Fruit fly (Drosophila melanogaster) whole organism, embryonic: Measurements from ENCODE around the gene CG42299.

Source experiments
- BEAF-32 ChIP-seq: fragments of 200-800 bp; sonication (Bioruptor generic); optimal IDR thresholded peaks from 3 replicates; lab custom pipeline; 2017; ENCODE audit warnings: missing biosample characterization, missing genetic modification characterization, mild to moderate bottlenecking, moderate library complexity, missing genetic modification reagents
- C15 ChIP-seq: fragments of 200-800 bp; sonication (Bioruptor generic); IDR thresholded peaks from 3 replicates; pipeline ENCODE4 v1.3.6; 2022; ENCODE audit warnings: missing biosample characterization, missing genetic modification characterization
- CG12659 ChIP-seq: fragments of 200-800 bp; sonication (Bioruptor generic); optimal IDR thresholded peaks from 3 replicates; lab custom pipeline; 2017; ENCODE audit warnings: mild to moderate bottlenecking, missing biosample characterization, missing genetic modification reagents, missing genetic modification characterization
- CG12769 ChIP-seq: fragments of 200-800 bp; sonication (Bioruptor generic); optimal IDR thresholded peaks from 2 replicates; lab custom pipeline; 2019; ENCODE audit warnings: missing biosample characterization, mild to moderate bottlenecking, missing genetic modification characterization, moderate library complexity
- CG12942 ChIP-seq: fragments of 200-800 bp; sonication (Bioruptor generic); optimal IDR thresholded peaks from 3 replicates; lab custom pipeline; 2016; ENCODE audit warnings: missing biosample characterization, missing genetic modification characterization
- CG13775 ChIP-seq: fragments of 200-800 bp; sonication (Bioruptor generic); optimal IDR thresholded peaks from 3 replicates; lab custom pipeline; 2017; ENCODE audit warnings: missing biosample characterization, mild to moderate bottlenecking, missing genetic modification characterization
- CG1529 ChIP-seq: fragments of 200-800 bp; sonication (Bioruptor generic); optimal IDR thresholded peaks from 3 replicates; lab custom pipeline; 2018; ENCODE audit warnings: missing biosample characterization, missing genetic modification characterization
- CG15601 ChIP-seq: fragments of 200-800 bp; sonication (Bioruptor generic); optimal IDR thresholded peaks from 3 replicates; lab custom pipeline; 2019; ENCODE audit warnings: missing biosample characterization, mild to moderate bottlenecking, missing genetic modification characterization, moderate library complexity
- CG16815 ChIP-seq: fragments of 200-800 bp; sonication (Bioruptor generic); optimal IDR thresholded peaks from 3 replicates; lab custom pipeline; 2017; ENCODE audit warnings: missing biosample characterization, mild to moderate bottlenecking, missing genetic modification characterization
- CG17361 ChIP-seq: fragments of 200-800 bp; sonication (Bioruptor generic); IDR thresholded peaks from 3 replicates; pipeline ENCODE4 v1.3.6; 2022; ENCODE audit warnings: missing biosample characterization, missing genetic modification characterization
- CG17568 ChIP-seq: fragments of 200-800 bp; sonication (Bioruptor generic); optimal IDR thresholded peaks from 2 replicates; lab custom pipeline; 2018; ENCODE audit warnings: missing biosample characterization, mild to moderate bottlenecking, missing genetic modification characterization, moderate library complexity
- CG18011 ChIP-seq: fragments of 200-800 bp; sonication (Bioruptor generic); optimal IDR thresholded peaks from 2 replicates; lab custom pipeline; 2017; ENCODE audit warnings: missing biosample characterization, missing genetic modification characterization, mild to moderate bottlenecking, moderate library complexity, missing genotype
- CG2712 ChIP-seq: fragments of 200-800 bp; optimal IDR thresholded peaks from 3 replicates; lab custom pipeline; 2019; ENCODE audit warnings: missing biosample characterization, mild to moderate bottlenecking, missing genetic modification characterization, moderate library complexity
- CG3163 ChIP-seq: fragments of 200-800 bp; sonication (Bioruptor generic); optimal IDR thresholded peaks from 3 replicates; lab custom pipeline; 2016; ENCODE audit warnings: missing biosample characterization, missing genetic modification characterization
- CG32767 ChIP-seq: fragments of 200-800 bp; sonication (Bioruptor generic); IDR thresholded peaks from 2 replicates; pipeline ENCODE4 v1.3.6; 2022; ENCODE audit warnings: missing biosample characterization, missing genetic modification characterization
- CG3838 ChIP-seq: fragments of 200-800 bp; sonication (Bioruptor generic); optimal IDR thresholded peaks from 3 replicates; lab custom pipeline; 2016; ENCODE audit warnings: missing biosample characterization, missing genetic modification characterization
- CG4282 ChIP-seq: fragments of 200-800 bp; sonication (Bioruptor generic); optimal IDR thresholded peaks from 2 replicates; lab custom pipeline; 2016; ENCODE audit warnings: missing biosample characterization, missing genetic modification characterization
- CG4360 ChIP-seq: fragments of 200-800 bp; sonication (Bioruptor generic); IDR thresholded peaks from 2 replicates; pipeline ENCODE4 v1.3.6; 2022; ENCODE audit warnings: missing biosample characterization, missing genetic modification characterization
- CG6254 ChIP-seq: fragments of 200-800 bp; sonication (Bioruptor generic); optimal IDR thresholded peaks from 3 replicates; lab custom pipeline; 2017; ENCODE audit warnings: mild to moderate bottlenecking, missing biosample characterization, missing genetic modification reagents, missing genetic modification characterization
- CG6791 ChIP-seq: fragments of 200-800 bp; sonication (Bioruptor generic); IDR thresholded peaks from 3 replicates; pipeline ENCODE4 v1.3.6; 2022; ENCODE audit warnings: missing biosample characterization, missing genetic modification characterization; ENCODE audit not compliant: partially characterized antibody
- CG7745 ChIP-seq: fragments of 200-800 bp; sonication (Bioruptor generic); optimal IDR thresholded peaks from 2 replicates; lab custom pipeline; 2018; ENCODE audit warnings: missing biosample characterization, mild to moderate bottlenecking, missing genetic modification characterization, moderate library complexity
- CG7839 ChIP-seq: fragments of 200-800 bp; sonication (Bioruptor generic); optimal IDR thresholded peaks from 3 replicates; lab custom pipeline; 2018; ENCODE audit warnings: missing biosample characterization, mild to moderate bottlenecking, missing genetic modification characterization, moderate library complexity
- D19A ChIP-seq: fragments of 200-800 bp; optimal IDR thresholded peaks from 3 replicates; lab custom pipeline; 2019; ENCODE audit warnings: missing biosample characterization, mild to moderate bottlenecking, missing genetic modification characterization, moderate library complexity
- Dbx ChIP-seq: fragments of 200-800 bp; sonication (Bioruptor generic); IDR thresholded peaks from 3 replicates; pipeline ENCODE4 v1.3.6; 2022; ENCODE audit warnings: missing biosample characterization, missing genetic modification characterization
- Dip3 ChIP-seq: fragments of 200-800 bp; sonication (Bioruptor generic); optimal IDR thresholded peaks from 3 replicates; lab custom pipeline; 2016; ENCODE audit warnings: missing biosample characterization, missing genetic modification characterization
- ERR ChIP-seq: fragments of 200-800 bp; sonication (Bioruptor generic); optimal IDR thresholded peaks from 2 replicates; lab custom pipeline; 2016; ENCODE audit warnings: missing biosample characterization, missing genetic modification characterization
- HLH3B ChIP-seq: fragments of 200-800 bp; sonication (Bioruptor generic); IDR thresholded peaks from 2 replicates; pipeline ENCODE4 v1.3.6; 2022; ENCODE audit warnings: missing biosample characterization, missing genetic modification characterization
- Hmr ChIP-seq: fragments of 200-800 bp; sonication (Bioruptor generic); optimal IDR thresholded peaks from 3 replicates; lab custom pipeline; 2017; ENCODE audit warnings: mild to moderate bottlenecking, missing biosample characterization, missing genetic modification reagents, missing genetic modification characterization
- PHDP ChIP-seq: fragments of 200-800 bp; sonication (Bioruptor generic); optimal IDR thresholded peaks from 3 replicates; lab custom pipeline; 2018; ENCODE audit warnings: missing biosample characterization, mild to moderate bottlenecking, missing genetic modification characterization, moderate library complexity
- Pdp1 ChIP-seq, 2 experiments: fragments of 200-800 bp; sonication (Bioruptor generic); optimal IDR thresholded peaks; 3 replicates each; lab custom pipeline; 2016; ENCODE audit warnings: missing biosample characterization in 2 of 2, missing genetic modification characterization in 2 of 2, mild to moderate bottlenecking in 1 of 2, moderate library complexity in 1 of 2
- Six4 ChIP-seq: fragments of 200-800 bp; sonication (Bioruptor generic); optimal IDR thresholded peaks from 2 replicates; lab custom pipeline; 2016; ENCODE audit warnings: missing biosample characterization, missing genetic modification characterization
- Ssrp ChIP-seq: fragments of 200-800 bp; sonication (Bioruptor generic); optimal IDR thresholded peaks from 2 replicates; lab custom pipeline; 2018; ENCODE audit warnings: missing biosample characterization, mild to moderate bottlenecking, missing genetic modification characterization, moderate library complexity
- Stat92E ChIP-seq, 3 experiments: fragments of >200 bp in 2 of 3; fragments of 200-800 bp in 1 of 3; sonication (Bioruptor generic) in 1 of 3; optimal IDR thresholded peaks; 2 replicates each; lab custom pipeline; 2017 to 2019; ENCODE audit warnings: missing biosample characterization in 3 of 3, missing genetic modification characterization in 3 of 3, mild to moderate bottlenecking in 1 of 3, moderate library complexity in 1 of 3
- TFAM ChIP-seq: fragments of 200-800 bp; sonication (Bioruptor generic); optimal IDR thresholded peaks from 2 replicates; lab custom pipeline; 2017; ENCODE audit warnings: missing biosample characterization, missing genetic modification characterization, inconsistent platforms
- btn ChIP-seq: fragments of 200-800 bp; sonication (Bioruptor generic); optimal IDR thresholded peaks from 2 replicates; lab custom pipeline; 2016; ENCODE audit warnings: missing biosample characterization, missing genetic modification characterization
- chn ChIP-seq: fragments of 200-800 bp; sonication (Bioruptor generic); optimal IDR thresholded peaks from 2 replicates; lab custom pipeline; 2016; ENCODE audit warnings: missing biosample characterization, missing genetic modification characterization
- corto ChIP-seq: fragments of 200-800 bp; sonication (Bioruptor generic); optimal IDR thresholded peaks from 2 replicates; lab custom pipeline; 2016; ENCODE audit warnings: missing biosample characterization, mild to moderate bottlenecking, missing genetic modification characterization, moderate library complexity
- crc ChIP-seq: fragments of 200-800 bp; sonication (Bioruptor generic); optimal IDR thresholded peaks from 2 replicates; lab custom pipeline; 2016; ENCODE audit warnings: missing biosample characterization, missing genetic modification characterization
- ftz-f1 ChIP-seq: fragments of 200-800 bp; sonication (Bioruptor generic); optimal IDR thresholded peaks from 2 replicates; lab custom pipeline; 2016; ENCODE audit warnings: missing biosample characterization, missing genetic modification characterization
- gem ChIP-seq: fragments of 200-800 bp; sonication (Bioruptor generic); optimal IDR thresholded peaks from 2 replicates; lab custom pipeline; 2019; ENCODE audit warnings: missing biosample characterization, mild to moderate bottlenecking, missing genetic modification characterization, moderate library complexity
- her ChIP-seq: fragments of 200-800 bp; sonication (Bioruptor generic); optimal IDR thresholded peaks from 2 replicates; lab custom pipeline; 2016; ENCODE audit warnings: missing biosample characterization, missing genetic modification characterization
- ind ChIP-seq: fragments of 200-800 bp; sonication (Bioruptor generic); optimal IDR thresholded peaks from 3 replicates; lab custom pipeline; 2016; ENCODE audit warnings: missing biosample characterization, missing genetic modification characterization
- nerfin-2 ChIP-seq: fragments of 200-800 bp; sonication (Bioruptor generic); IDR thresholded peaks from 2 replicates; pipeline ENCODE4 v1.3.6; 2022; ENCODE audit warnings: missing biosample characterization, missing genetic modification characterization; ENCODE audit not compliant: partially characterized antibody
- org-1 ChIP-seq: fragments of 200-800 bp; sonication (Bioruptor generic); optimal IDR thresholded peaks from 2 replicates; lab custom pipeline; 2017; ENCODE audit warnings: missing biosample characterization, missing genetic modification characterization
- stc ChIP-seq: fragments of 200-800 bp; sonication (Bioruptor generic); IDR thresholded peaks from 2 replicates; pipeline ENCODE4 v1.3.6; 2022; ENCODE audit warnings: missing biosample characterization, missing genetic modification characterization
- tap ChIP-seq: fragments of 200-800 bp; optimal IDR thresholded peaks from 3 replicates; lab custom pipeline; 2019; ENCODE audit warnings: missing biosample characterization, mild to moderate bottlenecking, missing genetic modification characterization, moderate library complexity
- trem ChIP-seq: fragments of 200-800 bp; optimal IDR thresholded peaks from 3 replicates; lab custom pipeline; 2019; ENCODE audit warnings: missing biosample characterization, mild to moderate bottlenecking, missing genetic modification characterization, moderate library complexity
- usp ChIP-seq: fragments of >200 bp; optimal IDR thresholded peaks from 2 replicates; lab custom pipeline; 2017; ENCODE audit warnings: missing biosample characterization, missing genetic modification characterization
- vfl ChIP-seq: fragments of 200-800 bp; sonication (Bioruptor generic); optimal IDR thresholded peaks from 2 replicates; lab custom pipeline; 2016; ENCODE audit warnings: missing biosample characterization, missing genetic modification characterization
- zf30C ChIP-seq: fragments of 200-800 bp; sonication (Bioruptor generic); optimal IDR thresholded peaks from 3 replicates; lab custom pipeline; 2018; ENCODE audit warnings: missing biosample characterization, mild to moderate bottlenecking, missing genetic modification characterization

CG42299 gene

DNA sequence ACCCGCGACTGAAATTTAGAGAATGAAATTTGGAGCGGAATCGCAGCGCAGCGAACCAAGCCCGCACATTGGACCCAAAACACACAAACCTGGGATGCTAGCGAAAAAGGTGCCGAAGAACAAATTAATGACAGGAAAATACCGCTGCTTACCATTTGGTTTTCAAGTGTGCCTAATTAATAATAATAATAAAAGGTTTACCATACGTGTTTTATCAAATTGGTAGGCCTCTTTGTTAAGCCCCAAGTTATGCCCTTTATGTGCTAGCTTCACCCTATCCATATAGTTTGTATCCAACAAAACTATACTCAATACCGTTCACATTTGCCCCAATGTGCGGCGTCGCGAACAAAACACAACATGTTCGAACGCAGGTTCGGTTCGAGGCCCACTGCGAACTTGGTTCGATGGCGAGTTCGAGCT lies 21.2 kb downstream of the CG42299 start, which contains the start of gene Ac13E (continued):
- TF ChIP-seq crc (GFP tag; lab: Kevin White, UChicago) = peak; percentile 64
- peak; percentile 93 for TF ChIP-seq CG2712 (tag; lab: Kevin White, UChicago)
- TF ChIP-seq CG3163 (GFP tag; lab: Kevin White, UChicago) = peak; percentile 52
- peak; percentile 79 for TF ChIP-seq CG12942 (GFP tag; lab: Kevin White, UChicago)
- peak; percentile 88 for TF ChIP-seq stc (GFP tag; lab: Robert Waterston, UW)
- 0 out of 2 replicates have a peak, but pooled peaks have one; percentile 44 for TF ChIP-seq CG4360 (GFP tag; lab: Robert Waterston, UW)
- TF ChIP-seq BEAF-32 (GFP tag; lab: Kevin White, UChicago) = no peak
- peak; percentile 90 for TF ChIP-seq CG12769 (tag; lab: Kevin White, UChicago)
- TF ChIP-seq CG17361 (GFP tag; lab: Robert Waterston, UW) = peak; percentile 95
- peak; percentile 71 for TF ChIP-seq CG18011
- TF ChIP-seq Ssrp (tag; lab: Kevin White, UChicago) = peak; percentile 83
- TF ChIP-seq CG13775 = peak; percentile 90
- peak; percentile 59 for TF ChIP-seq btn (GFP tag; lab: Kevin White, UChicago)
- TF ChIP-seq CG15601 (tag; lab: Kevin White, UChicago) = peak; percentile 83
- TF ChIP-seq CG7745 (tag; lab: Kevin White, UChicago) = no peak
- peak; percentile 94 for TF ChIP-seq org-1 (GFP tag; lab: Kevin White, UChicago)
- TF ChIP-seq Stat92E (GFP tag; optimal IDR thresholded peaks at IDR 0.05; lab: Kevin White, UChicago) = peak in 1 of 3 experiments; percentile 74
- TF ChIP-seq CG16815 (GFP tag; lab: Kevin White, UChicago) = peak; percentile 88
- TF ChIP-seq CG7839 = peak; percentile 94
- peak; percentile 90 for TF ChIP-seq chn (GFP tag; lab: Kevin White, UChicago)
- peak; percentile 92 for TF ChIP-seq PHDP
- peak; percentile 84 for TF ChIP-seq CG17568 (GFP tag; lab: Kevin White, UChicago)
- peak; percentile 88 for TF ChIP-seq CG32767 (GFP tag; lab: Robert Waterston, UW)
- peak; percentile 79 for TF ChIP-seq tap
- peak; percentile 59 for TF ChIP-seq her
- peak; percentile 88 for TF ChIP-seq ind
- TF ChIP-seq ftz-f1 (GFP tag; lab: Kevin White, UChicago) = peak; percentile 59
- TF ChIP-seq nerfin-2 = peak; percentile 72
- TF ChIP-seq vfl (GFP tag; lab: Kevin White, UChicago) = peak; percentile 78
- TF ChIP-seq Dip3 (GFP tag; lab: Kevin White, UChicago) = peak; percentile 80
- TF ChIP-seq Pdp1 (GFP tag; optimal IDR thresholded peaks at IDR 0.05; lab: Kevin White, UChicago) = peak; percentile 81 to 88
- peak; percentile 94 for TF ChIP-seq gem (tag; lab: Kevin White, UChicago)
- peak; percentile 91 for TF ChIP-seq CG12659 (GFP tag; lab: Kevin White, UChicago)
- TF ChIP-seq CG3838 (GFP tag; lab: Kevin White, UChicago) = peak; percentile 43
- TF ChIP-seq CG6791 (GFP tag; lab: Robert Waterston, UW) = no peak; the same call in 2 of the 3 replicates
- peak; percentile 35; the same call in 1 of the 3 replicates for TF ChIP-seq C15
- TF ChIP-seq Dbx (GFP tag; lab: Robert Waterston, UW) = peak; percentile 90
- TF ChIP-seq Hmr (GFP tag; lab: Kevin White, UChicago) = peak; percentile 94
- peak; percentile 85 for TF ChIP-seq HLH3B (GFP tag; lab: Robert Waterston, UW)
- TF ChIP-seq CG6254 (GFP tag; lab: Kevin White, UChicago) = peak; percentile 82
- peak; percentile 70 for TF ChIP-seq corto (GFP tag; lab: Kevin White, UChicago)
- TF ChIP-seq usp = no peak
- TF ChIP-seq Six4 (GFP tag; lab: Kevin White, UChicago) = peak; percentile 85
- no peak for TF ChIP-seq zf30C
- peak; percentile 83 for TF ChIP-seq trem (tag; lab: Kevin White, UChicago)
- peak; percentile 89 for TF ChIP-seq CG1529 (GFP tag; lab: Kevin White, UChicago)
- TF ChIP-seq D19A (tag; lab: Kevin White, UChicago) = peak; percentile 85
- peak; percentile 90 for TF ChIP-seq CG4282 (GFP tag; lab: Kevin White, UChicago)
- peak; percentile 69 for TF ChIP-seq TFAM
- peak; percentile 34 for TF ChIP-seq ERR
